Fruit fly (Drosophila melanogaster): ENCODE measurements around the gene CG31735.

The CG31735 gene

DNA sequence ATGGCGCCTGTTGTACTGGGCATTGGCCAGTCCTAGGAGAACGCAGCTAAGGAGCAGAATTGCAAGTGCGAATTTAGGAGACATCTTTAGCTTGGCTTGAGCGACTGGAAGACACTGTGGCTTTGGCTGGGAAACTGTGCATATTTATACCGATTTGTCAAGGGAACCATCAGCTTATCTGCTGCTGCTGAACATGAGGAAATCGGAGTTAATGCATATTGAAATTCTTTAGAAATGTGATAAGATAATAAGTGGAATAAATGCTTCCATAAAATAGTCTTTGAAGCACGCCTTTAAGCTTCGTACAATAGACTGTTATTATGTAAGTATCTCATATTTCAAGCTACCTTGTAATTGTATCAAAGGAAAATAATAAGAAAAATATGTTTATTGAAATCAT, 12.2 kb upstream of the CG31735 start, which contains the start of gene CG44475:
Gene CG44475, minus strand, starts transcription at position 101 of the 400 bp plus-strand sequence.
- TF ChIP-seq Crg-1 (GFP tag; optimal IDR thresholded peaks at IDR 0.05) (no peak), Mnt (GFP tag; optimal IDR thresholded peaks at IDR 0.05) (no peak), CG7045 (GFP tag; optimal IDR thresholded peaks at IDR 0.05) (no peak), cic (GFP tag; optimal IDR thresholded peaks at IDR 0.05) (no peak), ovo (GFP tag; optimal IDR thresholded peaks at IDR 0.05) (no peak)

DNA sequence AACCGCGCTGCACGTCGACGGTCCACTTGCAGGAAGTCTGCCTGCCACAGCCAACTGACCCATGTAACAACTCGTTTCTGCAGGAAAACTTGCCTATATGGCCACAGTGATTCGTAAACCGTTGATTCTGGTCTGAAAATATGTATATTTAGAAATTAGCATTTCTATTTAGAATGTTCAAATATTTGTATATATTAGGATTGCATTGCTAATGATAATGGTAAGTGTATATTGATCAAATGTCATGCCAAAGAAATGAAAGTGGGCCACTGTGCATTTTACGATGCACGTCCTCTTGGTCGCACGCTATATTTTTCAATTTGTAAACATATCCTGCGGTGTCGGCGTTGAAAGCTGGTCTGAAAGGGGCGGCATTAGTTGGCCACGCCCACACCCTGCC, 9.1 kb upstream of the CG31735 start:
- TF ChIP-seq CG14711 (tag; optimal IDR thresholded peaks at IDR 0.05) (no peak), kay (GFP tag; ENCODE audit: borderline replicate concordance) (no peak), tj (GFP tag; optimal IDR thresholded peaks at IDR 0.05) (no peak), CG5204 (GFP tag; optimal IDR thresholded peaks at IDR 0.05) (no peak), Hr96 (GFP tag; optimal IDR thresholded peaks at IDR 0.05) (no peak), Mnt (GFP tag; optimal IDR thresholded peaks at IDR 0.05) (no peak), toe (GFP tag; optimal IDR thresholded peaks at IDR 0.05) (no peak), CG1620 (GFP tag; optimal IDR thresholded peaks at IDR 0.05) (no peak), bab1 (GFP tag; optimal IDR thresholded peaks at IDR 0.05) (no peak)

DNA sequence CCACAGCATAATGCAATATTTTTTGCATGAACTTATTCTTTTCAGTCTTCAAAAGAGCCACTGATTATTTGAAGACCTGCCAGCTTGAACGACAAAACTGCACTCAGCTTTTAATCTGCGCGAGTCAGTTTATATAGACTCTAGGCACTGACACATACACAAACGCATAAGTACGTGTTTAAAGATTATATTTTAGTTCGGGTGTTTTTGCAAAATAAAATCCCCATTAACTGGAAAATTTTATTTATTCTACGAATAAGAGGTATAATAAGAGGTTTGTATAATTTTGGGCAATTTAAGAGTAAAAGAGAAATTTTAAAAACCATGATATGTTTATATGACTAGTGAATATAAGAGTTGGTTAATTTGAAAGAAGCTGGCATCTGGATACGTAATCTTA, 1.5 kb upstream of the CG31735 start, which contains the start of gene Tep1:
Gene Tep1, minus strand, starts transcription at position 101 of the 400 bp plus-strand sequence.
- TF ChIP-seq kay (GFP tag; ENCODE audit: borderline replicate concordance) (peak; percentile 33), CG1620 (GFP tag; optimal IDR thresholded peaks at IDR 0.05) (no peak)

DNA sequence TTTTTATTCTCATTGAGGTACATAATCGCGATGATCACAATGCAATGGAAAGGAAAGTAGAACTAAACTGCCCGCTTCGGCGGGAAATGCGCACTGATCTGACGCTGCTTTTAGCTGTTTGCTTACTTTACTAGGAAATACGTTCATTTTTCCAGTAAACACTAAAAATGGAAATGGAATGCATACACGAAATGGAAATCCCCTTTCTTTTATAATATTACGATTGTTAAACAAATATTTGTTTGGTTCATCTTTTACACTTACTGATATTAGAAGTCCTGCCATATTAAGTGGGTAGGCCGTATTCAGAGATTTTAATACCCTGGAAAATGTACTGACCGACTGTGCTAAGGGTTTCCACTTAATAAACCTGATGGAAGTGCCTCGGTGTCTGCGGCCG, 5.2 kb downstream of the CG31735 start, which contains the start of gene CG31823:
Gene CG31823, minus strand, starts transcription at position 101 of the 400 bp plus-strand sequence.
- TF ChIP-seq kay (GFP tag; ENCODE audit: borderline replicate concordance) (no peak), CG14711 (tag; optimal IDR thresholded peaks at IDR 0.05) (no peak), Mnt (GFP tag; optimal IDR thresholded peaks at IDR 0.05) (no peak), Crg-1 (GFP tag; optimal IDR thresholded peaks at IDR 0.05) (no peak), pad (GFP tag; optimal IDR thresholded peaks at IDR 0.05) (no peak), CG1620 (GFP tag; optimal IDR thresholded peaks at IDR 0.05) (no peak), Clk (GFP tag; optimal IDR thresholded peaks at IDR 0.05) (no peak), cic (GFP tag; optimal IDR thresholded peaks at IDR 0.05) (no peak), Hr96 (GFP tag; optimal IDR thresholded peaks at IDR 0.05) (no peak), CG5204 (GFP tag; optimal IDR thresholded peaks at IDR 0.05) (no peak), CG7045 (GFP tag; optimal IDR thresholded peaks at IDR 0.05) (no peak), toe (GFP tag; optimal IDR thresholded peaks at IDR 0.05) (no peak), tj (GFP tag; optimal IDR thresholded peaks at IDR 0.05) (no peak), CG11617 (GFP tag; optimal IDR thresholded peaks at IDR 0.05) (no peak), CG7101 (tag; optimal IDR thresholded peaks at IDR 0.05) (no peak), cnc (optimal IDR thresholded peaks at IDR 0.05) (no peak), bab1 (GFP tag; optimal IDR thresholded peaks at IDR 0.05) (no peak)

DNA sequence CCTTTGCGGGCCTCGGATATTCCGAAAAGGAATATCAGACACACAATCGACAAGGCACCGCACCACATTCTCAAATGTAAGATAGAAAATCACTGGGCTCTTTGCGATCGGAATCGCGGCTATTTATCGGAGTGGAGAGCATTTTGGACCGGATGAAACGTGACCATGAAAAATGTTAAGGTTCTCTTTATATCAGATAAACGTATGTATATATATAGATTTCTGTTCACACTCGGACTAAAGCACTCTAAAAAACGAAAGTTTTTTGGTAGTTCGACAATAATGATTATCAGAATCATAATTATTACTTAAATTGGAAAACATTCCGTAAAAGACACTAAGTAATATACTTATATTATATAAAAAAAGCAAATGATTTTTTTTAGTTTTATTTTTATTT, 7.1 kb downstream of the CG31735 start, which contains the start of gene CG31821:
Gene CG31821, minus strand, starts transcription at position 101 of the 400 bp plus-strand sequence.
- no peak for TF ChIP-seq CG14711 (tag; optimal IDR thresholded peaks at IDR 0.05)
- no peak for TF ChIP-seq cic (GFP tag; optimal IDR thresholded peaks at IDR 0.05)
- TF ChIP-seq Clk (GFP tag; optimal IDR thresholded peaks at IDR 0.05), result no peak
- no peak for TF ChIP-seq CG12768 (GFP tag; optimal IDR thresholded peaks at IDR 0.05)
- no peak for TF ChIP-seq CG1620 (GFP tag; optimal IDR thresholded peaks at IDR 0.05)
- TF ChIP-seq tj (GFP tag; optimal IDR thresholded peaks at IDR 0.05), result no peak
- no peak for TF ChIP-seq CG7045 (GFP tag; optimal IDR thresholded peaks at IDR 0.05)
- TF ChIP-seq CG7101 (tag; optimal IDR thresholded peaks at IDR 0.05), result no peak
- no peak for TF ChIP-seq CG5204 (GFP tag; optimal IDR thresholded peaks at IDR 0.05)
- no peak for TF ChIP-seq toe (GFP tag; optimal IDR thresholded peaks at IDR 0.05)

DNA sequence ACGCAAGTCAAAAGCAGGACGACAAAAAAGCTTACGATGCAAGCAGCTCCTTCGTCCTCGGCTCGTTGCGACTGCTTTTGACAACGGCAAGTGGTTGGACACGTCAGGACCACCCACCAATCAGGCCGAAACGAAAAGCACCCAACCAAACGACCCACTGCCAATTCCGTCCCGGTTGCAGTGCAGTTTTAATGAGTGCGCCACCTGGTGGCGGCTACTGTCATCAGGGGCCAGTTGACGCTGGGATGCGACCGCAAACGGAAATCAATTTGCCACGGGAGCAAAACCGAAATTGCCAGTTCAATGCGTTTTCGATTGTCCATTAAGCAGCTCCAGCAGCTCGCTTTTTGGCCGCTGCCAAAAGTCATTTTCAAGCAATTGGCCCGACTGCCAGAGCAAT, 8.5 kb downstream of the CG31735 start:
- TF ChIP-seq ovo (GFP tag; optimal IDR thresholded peaks at IDR 0.05) (no peak), pad (GFP tag; optimal IDR thresholded peaks at IDR 0.05) (no peak), CG12768 (GFP tag; optimal IDR thresholded peaks at IDR 0.05) (no peak), CG7101 (tag; optimal IDR thresholded peaks at IDR 0.05) (no peak), cnc (optimal IDR thresholded peaks at IDR 0.05) (no peak), CG33017 (tag; optimal IDR thresholded peaks at IDR 0.05) (no peak), Hr96 (GFP tag; optimal IDR thresholded peaks at IDR 0.05) (no peak), CG5204 (GFP tag; optimal IDR thresholded peaks at IDR 0.05) (no peak), Mnt (GFP tag; optimal IDR thresholded peaks at IDR 0.05) (no peak), kay (GFP tag; ENCODE audit: borderline replicate concordance) (no peak)

DNA sequence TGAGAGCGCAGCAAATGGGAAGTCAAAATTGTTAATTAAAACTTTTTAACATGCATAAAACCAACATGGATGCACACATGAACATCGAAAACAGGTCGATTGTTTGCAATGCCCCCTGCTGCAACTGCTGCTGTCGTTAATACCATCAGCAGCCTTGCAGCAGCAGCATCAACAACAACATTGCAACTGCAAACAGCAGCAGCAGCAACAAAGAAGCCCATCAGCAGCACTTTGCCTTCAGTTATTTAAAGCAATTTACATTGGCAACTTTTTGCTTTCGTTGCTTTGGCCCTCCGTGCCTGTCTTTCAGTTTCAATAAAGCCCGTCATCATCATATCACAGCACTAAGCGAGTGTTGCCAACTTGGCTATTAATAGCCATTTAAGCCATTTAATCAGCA, 12.1 kb downstream of the CG31735 start:
- TF ChIP-seq cnc (optimal IDR thresholded peaks at IDR 0.05) (no peak), CG1620 (GFP tag; optimal IDR thresholded peaks at IDR 0.05) (no peak), Clk (GFP tag; optimal IDR thresholded peaks at IDR 0.05) (no peak), Crg-1 (GFP tag; optimal IDR thresholded peaks at IDR 0.05) (no peak), CG5204 (GFP tag; optimal IDR thresholded peaks at IDR 0.05) (no peak), tj (GFP tag; optimal IDR thresholded peaks at IDR 0.05) (peak; percentile 88), CG33017 (tag; optimal IDR thresholded peaks at IDR 0.05) (no peak), CG12768 (GFP tag; optimal IDR thresholded peaks at IDR 0.05) (no peak), bab1 (GFP tag; optimal IDR thresholded peaks at IDR 0.05) (peak; percentile 0), kay (GFP tag; ENCODE audit: borderline replicate concordance) (no peak), CG7045 (GFP tag; optimal IDR thresholded peaks at IDR 0.05) (no peak), pad (GFP tag; optimal IDR thresholded peaks at IDR 0.05) (no peak), ovo (GFP tag; optimal IDR thresholded peaks at IDR 0.05) (no peak), toe (GFP tag; optimal IDR thresholded peaks at IDR 0.05) (no peak), CG11617 (GFP tag; optimal IDR thresholded peaks at IDR 0.05) (no peak), cic (GFP tag; optimal IDR thresholded peaks at IDR 0.05) (no peak)
